Fruit fly (Drosophila melanogaster) whole organism: Measurements from ENCODE around the gene CG18814.

Experiments
- pan ChIP-seq: fragments of >200 bp; optimal IDR thresholded peaks from 2 replicates; lab custom pipeline; 2017
- psq ChIP-seq: fragments of >200 bp; optimal IDR thresholded peaks from 2 replicates; lab custom pipeline; 2017
- usp ChIP-seq: fragments of >200 bp; optimal IDR thresholded peaks from 2 replicates; lab custom pipeline; 2017; ENCODE audit warnings: missing biosample characterization, missing genetic modification characterization, mixed read lengths

DNA sequence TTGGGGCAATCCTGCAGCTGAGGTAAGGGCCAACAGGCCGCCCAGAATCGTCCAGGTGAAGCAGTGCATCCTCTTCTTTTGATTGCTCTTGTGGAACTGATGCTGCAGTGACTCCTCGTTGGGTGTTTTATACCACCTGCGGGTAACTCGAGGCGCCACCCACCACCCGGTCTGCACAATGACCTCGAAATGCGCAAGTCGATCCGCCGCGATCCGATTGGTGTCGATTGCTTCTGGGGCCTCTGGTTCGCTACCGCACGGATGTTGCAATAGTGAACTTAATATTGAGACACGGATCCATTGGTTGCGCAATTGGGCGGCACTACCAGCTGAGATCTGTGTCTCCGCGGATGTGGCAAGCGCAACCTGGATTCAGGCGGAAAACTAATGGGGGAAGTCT, 2.4 kb upstream of the CG18814 start, which contains the start of gene Cpr72Ec:
- TF ChIP-seq usp (GFP tag; lab: Kevin White, UChicago) (no peak), psq (lab: Kevin White, UChicago) (no peak), pan (lab: Kevin White, UChicago) (no peak)
